Worm (Caenorhabditis elegans): Measurements from ENCODE around the gene F34H10.3.
A peak's percentile ranks its signal among the peaks of the same experiment; 100 is the strongest.

F34H10.3 gene

DNA sequence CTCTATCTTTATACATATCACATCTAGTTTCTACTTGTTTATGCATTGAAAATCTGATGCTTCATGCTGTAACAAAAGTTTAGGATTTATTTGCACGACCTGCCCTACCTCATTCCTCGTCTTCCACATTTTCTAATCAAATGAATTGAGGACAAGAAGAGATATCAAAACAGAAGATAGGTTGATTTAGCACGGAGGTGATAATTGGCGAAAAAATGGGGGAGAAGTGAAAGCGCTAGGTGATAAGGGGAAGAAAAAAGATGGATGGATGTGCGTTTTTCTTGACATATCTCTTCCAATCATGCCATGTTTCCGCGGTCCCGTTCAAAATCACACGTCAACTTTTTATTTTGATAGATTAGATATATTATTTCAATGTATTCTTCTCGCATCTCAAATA lies 26.7 kb downstream of the F34H10.3 start:
- TF ChIP-seq lin-40 (tag; optimal IDR thresholded peaks at IDR 0.05) = no peak
- peak; percentile 22 for TF ChIP-seq somi-1 (GFP tag; optimal IDR thresholded peaks at IDR 0.05)
- no peak for TF ChIP-seq B0019.2 (GFP tag; conservative IDR thresholded peaks at IDR 0.05)
- TF ChIP-seq attf-5 (GFP tag; optimal IDR thresholded peaks at IDR 0.05) = no peak
- TF ChIP-seq lin-35 (GFP tag; optimal IDR thresholded peaks at IDR 0.05) = no peak

DNA sequence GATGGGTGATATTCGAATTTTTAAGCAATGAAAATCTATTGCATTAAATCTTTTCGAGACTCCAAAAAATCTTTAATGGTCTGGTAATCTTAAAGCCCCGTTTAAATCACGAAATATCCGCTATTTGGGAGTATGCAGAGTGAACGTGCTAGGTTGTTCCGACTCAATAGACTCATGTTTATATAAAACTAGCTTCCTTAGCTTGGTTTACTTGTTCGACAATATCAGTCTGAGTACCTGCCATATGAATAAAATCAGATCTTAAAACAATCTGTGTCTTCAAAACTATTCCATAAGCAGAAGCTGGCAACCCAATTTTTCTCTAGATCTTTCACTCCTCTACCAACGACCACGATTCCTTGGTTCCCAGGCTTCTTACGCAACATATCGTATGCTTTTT lies 31.6 kb downstream of the F34H10.3 start:
- no peak for TF ChIP-seq F52B5.7 (tag; optimal IDR thresholded peaks at IDR 0.05)
- TF ChIP-seq ceh-100 (GFP tag; IDR thresholded peaks at IDR 0.05) = no peak
- TF ChIP-seq atf-7 (tag; optimal IDR thresholded peaks at IDR 0.05) = no peak
- no peak for TF ChIP-seq lin-35 (GFP tag; optimal IDR thresholded peaks at IDR 0.05)
- TF ChIP-seq ceh-79 (tag; optimal IDR thresholded peaks at IDR 0.05) = no peak
- no peak for TF ChIP-seq Y53G8AR.9 (GFP tag; conservative IDR thresholded peaks at IDR 0.05)
- TF ChIP-seq B0261.1 (tag; optimal IDR thresholded peaks at IDR 0.05) = no peak
- no peak for TF ChIP-seq nhr-179 (tag; optimal IDR thresholded peaks at IDR 0.05)
- no peak for TF ChIP-seq madf-6 (GFP tag; IDR thresholded peaks at IDR 0.05)
- no peak for TF ChIP-seq snpc-4 (GFP tag; optimal IDR thresholded peaks at IDR 0.05)
- no peak for TF ChIP-seq snpc-4 (tag; optimal IDR thresholded peaks at IDR 0.05)
- TF ChIP-seq T07F8.4 (tag; optimal IDR thresholded peaks at IDR 0.05) = no peak
- no peak for TF ChIP-seq B0336.3 (GFP tag; IDR thresholded peaks at IDR 0.05)
- no peak for TF ChIP-seq nhr-90 (tag; optimal IDR thresholded peaks at IDR 0.05)
- TF ChIP-seq tlf-1 (GFP tag; optimal IDR thresholded peaks at IDR 0.05) = no peak
- TF ChIP-seq egrh-3 (GFP tag; IDR thresholded peaks at IDR 0.05) = no peak
- TF ChIP-seq pbrm-1 (GFP tag; IDR thresholded peaks at IDR 0.05) = no peak
- no peak for TF ChIP-seq T26A5.8 (tag; optimal IDR thresholded peaks at IDR 0.05)
- no peak for TF ChIP-seq K12H6.12 (tag; optimal IDR thresholded peaks at IDR 0.05)
- no peak for TF ChIP-seq hmg-1.2 (GFP tag; IDR thresholded peaks at IDR 0.05)
- no peak for TF ChIP-seq lir-1 (GFP tag; conservative IDR thresholded peaks at IDR 0.05)

DNA sequence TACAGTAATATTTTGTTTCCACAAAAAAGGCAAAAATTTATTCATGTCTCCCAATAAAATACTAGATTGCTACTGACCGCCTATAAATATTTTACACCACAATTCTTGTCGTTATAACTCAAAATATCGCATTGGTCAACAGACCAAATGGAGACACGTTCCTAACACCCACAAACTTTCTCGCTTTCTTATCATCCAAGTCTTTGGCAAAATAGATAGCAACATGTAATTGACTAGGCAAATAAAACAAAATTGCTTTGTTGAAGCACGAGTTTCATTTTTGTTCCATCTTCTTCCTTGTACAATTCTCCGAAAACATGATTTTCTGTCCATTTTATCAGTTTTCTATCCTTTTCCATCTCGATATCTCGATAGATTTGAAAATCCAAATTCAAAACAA lies 32.2 kb downstream of the F34H10.3 start:
- TF ChIP-seq unc-62 (GFP tag; optimal IDR thresholded peaks at IDR 0.05) = no peak
- peak; percentile 54 for TF ChIP-seq nhr-80 (tag; optimal IDR thresholded peaks at IDR 0.05)

DNA sequence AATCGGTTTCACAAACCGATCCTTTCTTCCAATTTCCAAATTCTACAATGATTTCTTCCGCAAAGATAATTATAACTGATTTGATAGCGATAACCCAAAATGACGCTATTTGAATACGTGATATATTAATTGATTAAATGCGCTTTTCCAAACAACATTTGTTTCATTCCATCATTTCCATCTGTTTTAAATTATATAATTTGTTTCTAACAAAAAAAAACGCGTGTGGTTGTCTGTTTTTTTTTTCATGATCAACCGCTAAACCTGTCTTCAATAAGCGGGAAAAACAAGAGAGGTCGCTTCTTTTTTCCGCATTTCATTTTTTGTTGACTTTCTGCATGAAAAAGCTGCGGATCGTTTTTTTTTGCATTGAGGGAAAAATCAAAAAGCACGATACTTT lies 37.5 kb downstream of the F34H10.3 start:
- TF ChIP-seq snpc-4 (GFP tag; optimal IDR thresholded peaks at IDR 0.05) (no peak), snpc-4 (tag; optimal IDR thresholded peaks at IDR 0.05) (no peak), lin-35 (GFP tag; optimal IDR thresholded peaks at IDR 0.05) (no peak), ztf-18 (tag; optimal IDR thresholded peaks at IDR 0.05) (no peak), sea-2 (GFP tag; IDR thresholded peaks at IDR 0.05) (no peak), lag-1 (GFP tag; IDR thresholded peaks at IDR 0.05) (no peak), hrde-1 (tag; optimal IDR thresholded peaks at IDR 0.05; ENCODE audit: borderline replicate concordance) (no peak), K12H6.12 (tag; optimal IDR thresholded peaks at IDR 0.05) (no peak), madf-6 (GFP tag; IDR thresholded peaks at IDR 0.05) (no peak), efl-1 (GFP tag; optimal IDR thresholded peaks at IDR 0.05) (no peak), lin-40 (tag; optimal IDR thresholded peaks at IDR 0.05) (no peak), lir-1 (GFP tag; conservative IDR thresholded peaks at IDR 0.05) (no peak), dpl-1 (GFP tag; optimal IDR thresholded peaks at IDR 0.05) (no peak), D2030.7 (GFP tag; IDR thresholded peaks at IDR 0.05) (no peak), him-1 (tag; optimal IDR thresholded peaks at IDR 0.05) (no peak), F55B11.4 (tag; optimal IDR thresholded peaks at IDR 0.05; ENCODE audit: borderline replicate concordance, insufficient read depth) (no peak), B0261.1 (tag; optimal IDR thresholded peaks at IDR 0.05) (no peak), fkh-3 (tag; optimal IDR thresholded peaks at IDR 0.05) (no peak), lin-26 (GFP tag; IDR thresholded peaks at IDR 0.05) (no peak), cebp-2 (GFP tag; IDR thresholded peaks at IDR 0.05) (no peak)

Data from whole organism, young adult.